Fruit fly (Drosophila melanogaster) whole organism, embryonic: ENCODE results near the gene CG18542.

Experiments
- B-H2 ChIP-seq: fragments of 200-800 bp; sonication (Bioruptor generic); optimal IDR thresholded peaks from 2 replicates; lab custom pipeline; 2018; ENCODE audit warnings: missing biosample characterization, mild to moderate bottlenecking, missing genetic modification characterization
- CG7372 ChIP-seq: fragments of 200-800 bp; sonication (Bioruptor generic); IDR thresholded peaks from 2 replicates; pipeline ENCODE4 v1.3.6; 2022; ENCODE audit warnings: missing biosample characterization, missing genetic modification characterization
- Dbx ChIP-seq: fragments of 200-800 bp; sonication (Bioruptor generic); IDR thresholded peaks from 3 replicates; pipeline ENCODE4 v1.3.6; 2022; ENCODE audit warnings: missing biosample characterization, missing genetic modification characterization
- ERR ChIP-seq: fragments of 200-800 bp; sonication (Bioruptor generic); optimal IDR thresholded peaks from 2 replicates; lab custom pipeline; 2016; ENCODE audit warnings: missing biosample characterization, missing genetic modification characterization
- Hr51 ChIP-seq, 2 experiments: fragments of 200-800 bp; sonication (Bioruptor generic); optimal IDR thresholded peaks; 2 replicates in 1 of 2; 3 replicates in 1 of 2; lab custom pipeline; 2016 to 2018; ENCODE audit warnings: missing biosample characterization in 2 of 2, missing genetic modification characterization in 2 of 2, mild to moderate bottlenecking in 1 of 2, moderate library complexity in 1 of 2
- Max ChIP-seq: fragments of 200-800 bp; sonication (Bioruptor generic); optimal IDR thresholded peaks from 2 replicates; lab custom pipeline; 2016; ENCODE audit warnings: missing biosample characterization, mild to moderate bottlenecking, missing genetic modification characterization
- crol ChIP-seq: fragments of 200-800 bp; sonication (Bioruptor generic); IDR thresholded peaks from 2 replicates; pipeline ENCODE4 v1.3.6; 2022; ENCODE audit warnings: missing biosample characterization, missing genetic modification characterization
- lab ChIP-seq: fragments of 200-800 bp; sonication (Bioruptor generic); optimal IDR thresholded peaks from 3 replicates; lab custom pipeline; 2017; ENCODE audit warnings: missing biosample characterization, missing genetic modification characterization, mild to moderate bottlenecking, moderate library complexity, missing genetic modification reagents
- pan ChIP-seq, 4 experiments: fragments of >200 bp in 3 of 4; fragments of 200-800 bp in 1 of 4; sonication (Bioruptor generic) in 1 of 4; optimal IDR thresholded peaks in 3 of 4; IDR thresholded peaks in 1 of 4; 2 replicates each; pipeline versions ENCODE4 v1.3.6 to Lab custom; 2017 to 2022; ENCODE audit warnings: missing biosample characterization in 2 of 4, missing genetic modification characterization in 2 of 4, mixed read lengths in 1 of 4
- sim ChIP-seq: fragments of 200-800 bp; sonication (Bioruptor generic); IDR thresholded peaks from 2 replicates; pipeline ENCODE4 v1.3.6; 2022; ENCODE audit warnings: missing biosample characterization, missing genetic modification characterization
- tio ChIP-seq: fragments of 200-800 bp; sonication (Bioruptor generic); optimal IDR thresholded peaks from 2 replicates; lab custom pipeline; 2017; ENCODE audit warnings: missing biosample characterization, missing genetic modification characterization, inconsistent platforms
- trem ChIP-seq: fragments of 200-800 bp; optimal IDR thresholded peaks from 3 replicates; lab custom pipeline; 2019; ENCODE audit warnings: missing biosample characterization, mild to moderate bottlenecking, missing genetic modification characterization, moderate library complexity
- usp ChIP-seq: fragments of >200 bp; optimal IDR thresholded peaks from 2 replicates; lab custom pipeline; 2017; ENCODE audit warnings: missing biosample characterization, missing genetic modification characterization

- TF ChIP-seq B-H2 (GFP tag; lab: Kevin White, UChicago) (no peak), ERR (GFP tag; lab: Kevin White, UChicago) (no peak), usp (GFP tag; lab: Kevin White, UChicago) (no peak), lab (peak; percentile 41), sim (GFP tag; lab: Robert Waterston, UW) (no peak), Hr51 (GFP tag; optimal IDR thresholded peaks at IDR 0.05; lab: Kevin White, UChicago) (no peak), pan (optimal IDR thresholded peaks at IDR 0.05; lab: Kevin White, UChicago) (no peak), pan (GFP tag; optimal IDR thresholded peaks at IDR 0.05 in 1 of 2, IDR thresholded peaks at IDR 0.05 in 1 of 2) (no peak), Max (GFP tag; lab: Kevin White, UChicago) (no peak), CG7372 (GFP tag; lab: Robert Waterston, UW) (no peak), Dbx (GFP tag; lab: Robert Waterston, UW) (no peak), crol (no peak), tio (GFP tag; lab: Kevin White, UChicago) (no peak), trem (tag; lab: Kevin White, UChicago) (no peak)
These were observed 40.9 kb upstream of the CG18542 start for dm6 chr3R:9644620-9645019.
